In the genomic region with DNA sequence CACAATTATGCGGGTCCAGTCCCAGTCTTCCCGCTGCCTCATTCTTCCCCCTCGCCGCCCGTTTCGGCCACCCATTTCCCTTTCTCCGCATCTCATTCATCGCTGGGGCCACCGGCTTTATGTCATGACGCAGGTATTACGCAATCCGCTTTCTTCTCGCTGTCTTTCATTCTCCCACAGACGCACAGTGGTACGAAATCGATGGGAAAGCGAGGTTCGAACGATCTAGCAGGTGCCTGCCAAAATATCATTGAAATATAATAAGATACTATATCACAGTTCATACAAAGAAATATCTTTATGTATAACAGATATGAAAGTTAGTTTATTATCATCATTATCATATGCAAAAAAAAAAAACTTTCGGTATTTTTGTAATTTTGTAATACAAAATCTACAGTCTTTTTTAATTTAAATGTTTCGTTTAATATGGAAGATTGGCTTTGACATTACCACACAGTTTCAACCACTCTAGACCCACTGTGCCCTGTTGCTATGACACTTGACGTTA, we compare ENCODE assay signal across 1 fruit fly cellular context.
A peak's percentile ranks its signal among the peaks of the same experiment; 100 is the strongest.
TF ChIP-seq lines count a peak whose summit lies in the region.

No protein-coding gene starts in this region.

TF ChIP-seq in whole organism, embryonic, 481 proteins besides CTCF, POLR2A, EP300 and RAD21 (continued from another document and continues in another):
- TF ChIP-seq CG6654 (GFP tag; optimal IDR thresholded peaks at IDR 0.05; lab: Kevin White, UChicago) (peak; percentile 6), GATAe (GFP tag; conservative IDR thresholded peaks at IDR 0.05; lab: Robert Waterston, UW) (no peak), odd (GFP tag; optimal IDR thresholded peaks at IDR 0.05; lab: Kevin White, UChicago) (peak; percentile 61), CG6689 (GFP tag; IDR thresholded peaks at IDR 0.05; lab: Robert Waterston, UW) (peak; percentile 66), CG10979 (tag; optimal IDR thresholded peaks at IDR 0.05; lab: Kevin White, UChicago) (peak; percentile 82), tio (GFP tag; optimal IDR thresholded peaks at IDR 0.05; lab: Kevin White, UChicago) (peak; percentile 73), Fer3 (tag; optimal IDR thresholded peaks at IDR 0.05; lab: Kevin White, UChicago) (peak; percentile 7), wor (GFP tag; IDR thresholded peaks at IDR 0.05; lab: Robert Waterston, UW) (peak; percentile 66), CG4424 (GFP tag; optimal IDR thresholded peaks at IDR 0.05; lab: Kevin White, UChicago) (peak; percentile 73), CG11696 (GFP tag; IDR thresholded peaks at IDR 0.05; lab: Robert Waterston, UW) (0 out of 2 replicates have a peak, but pooled peaks have one; percentile 33), Dad (GFP tag; optimal IDR thresholded peaks at IDR 0.05; lab: Kevin White, UChicago) (no peak), CG18619 (GFP tag; optimal IDR thresholded peaks at IDR 0.05; lab: Kevin White, UChicago) (peak; percentile 34), CG16863 (GFP tag; optimal IDR thresholded peaks at IDR 0.05; lab: Kevin White, UChicago) (peak; percentile 40), sc (optimal IDR thresholded peaks at IDR 0.05; lab: Kevin White, UChicago) (no peak), sc (GFP tag; optimal IDR thresholded peaks at IDR 0.05; lab: Kevin White, UChicago) (peak; percentile 42), phol (tag; optimal IDR thresholded peaks at IDR 0.05; lab: Kevin White, UChicago) (peak; percentile 80), slp2 (GFP tag; optimal IDR thresholded peaks at IDR 0.05; lab: Kevin White, UChicago) (peak; percentile 22), esg (GFP tag; conservative IDR thresholded peaks at IDR 0.05; lab: Robert Waterston, UW) (peak; percentile 51), ind (GFP tag; optimal IDR thresholded peaks at IDR 0.05; lab: Kevin White, UChicago) (peak; percentile 58), Hr78 (GFP tag; optimal IDR thresholded peaks at IDR 0.05; lab: Kevin White, UChicago) (peak in 1 of 2 experiments; percentile 22), CG17802 (tag; optimal IDR thresholded peaks at IDR 0.05; lab: Kevin White, UChicago) (no peak), eve (GFP tag; optimal IDR thresholded peaks at IDR 0.05; lab: Kevin White, UChicago) (peak in 1 of 2 experiments; percentile 89), Ets97D (GFP tag; optimal IDR thresholded peaks at IDR 0.05; lab: Kevin White, UChicago) (no peak), caup (GFP tag; optimal IDR thresholded peaks at IDR 0.05; lab: Kevin White, UChicago; ENCODE audit: severe bottlenecking) (no peak), twi (tag; optimal IDR thresholded peaks at IDR 0.05; lab: Kevin White, UChicago) (peak; percentile 4), lab (GFP tag; optimal IDR thresholded peaks at IDR 0.05; lab: Kevin White, UChicago) (peak; percentile 40), pros (GFP tag; optimal IDR thresholded peaks at IDR 0.05; lab: Kevin White, UChicago) (peak; percentile 29), run (tag; optimal IDR thresholded peaks at IDR 0.05; lab: Kevin White, UChicago) (peak; percentile 38), CG4820 (GFP tag; optimal IDR thresholded peaks at IDR 0.05; lab: Kevin White, UChicago) (peak; percentile 68), CG10654 (GFP tag; optimal IDR thresholded peaks at IDR 0.05; lab: Kevin White, UChicago) (peak; percentile 47), CG18011 (GFP tag; optimal IDR thresholded peaks at IDR 0.05; lab: Kevin White, UChicago) (no peak), kah (GFP tag; optimal IDR thresholded peaks at IDR 0.05; lab: Kevin White, UChicago) (peak; percentile 26), slbo (GFP tag; IDR thresholded peaks at IDR 0.05; lab: Robert Waterston, UW) (peak; percentile 36; the same call in 1 of the 2 replicates), CG2712 (tag; optimal IDR thresholded peaks at IDR 0.05; lab: Kevin White, UChicago) (peak; percentile 67), Camta (GFP tag; optimal IDR thresholded peaks at IDR 0.05; lab: Kevin White, UChicago) (peak; percentile 57), CG6683 (GFP tag; optimal IDR thresholded peaks at IDR 0.05; lab: Kevin White, UChicago) (peak; percentile 24), BtbVII (GFP tag; optimal IDR thresholded peaks at IDR 0.05; lab: Kevin White, UChicago) (peak; percentile 38), ase (GFP tag; IDR thresholded peaks at IDR 0.05; lab: Robert Waterston, UW) (no peak), CoRest (tag; optimal IDR thresholded peaks at IDR 0.05; lab: Kevin White, UChicago) (peak; percentile 73), Six4 (GFP tag; optimal IDR thresholded peaks at IDR 0.05; lab: Kevin White, UChicago) (peak; percentile 12), CG10431 (GFP tag; optimal IDR thresholded peaks at IDR 0.05; lab: Kevin White, UChicago) (peak; percentile 35), CG10209 (GFP tag; optimal IDR thresholded peaks at IDR 0.05; lab: Kevin White, UChicago) (peak; percentile 59), Doc3 (GFP tag; IDR thresholded peaks at IDR 0.05; lab: Robert Waterston, UW; ENCODE audit: partially characterized antibody) (no peak), fru (optimal IDR thresholded peaks at IDR 0.05; lab: Kevin White, UChicago) (no peak), CG4854 (GFP tag; optimal IDR thresholded peaks at IDR 0.05; lab: Kevin White, UChicago) (no peak), CG8388 (GFP tag; optimal IDR thresholded peaks at IDR 0.05; lab: Kevin White, UChicago) (peak; percentile 69), CG12236 (GFP tag; optimal IDR thresholded peaks at IDR 0.05; lab: Kevin White, UChicago) (no peak), zfh1 (GFP tag; IDR thresholded peaks at IDR 0.05; lab: Robert Waterston, UW) (peak; percentile 54; the same call in 1 of the 3 replicates), danr (GFP tag; IDR thresholded peaks at IDR 0.05; lab: Robert Waterston, UW) (0 out of 2 replicates have a peak, but pooled peaks have one; percentile 26), CG12942 (GFP tag; optimal IDR thresholded peaks at IDR 0.05; lab: Kevin White, UChicago) (peak; percentile 24), Dref (GFP tag; IDR thresholded peaks at IDR 0.05; lab: Robert Waterston, UW) (no peak), CG4328 (GFP tag; optimal IDR thresholded peaks at IDR 0.05; lab: Kevin White, UChicago) (peak; percentile 31), CG3726 (GFP tag; IDR thresholded peaks at IDR 0.05; lab: Robert Waterston, UW) (0 out of 3 replicates have a peak, but pooled peaks have one; percentile 38), bcd (GFP tag; optimal IDR thresholded peaks at IDR 0.05; lab: Kevin White, UChicago) (peak; percentile 64), Ssrp (tag; optimal IDR thresholded peaks at IDR 0.05; lab: Kevin White, UChicago) (peak; percentile 71), Fer1 (GFP tag; optimal IDR thresholded peaks at IDR 0.05; lab: Kevin White, UChicago) (peak; percentile 36), zf30C (GFP tag; optimal IDR thresholded peaks at IDR 0.05; lab: Kevin White, UChicago) (no peak), Jarid2 (GFP tag; optimal IDR thresholded peaks at IDR 0.05; lab: Kevin White, UChicago) (no peak), CG3838 (GFP tag; optimal IDR thresholded peaks at IDR 0.05; lab: Kevin White, UChicago) (no peak), CG13775 (GFP tag; optimal IDR thresholded peaks at IDR 0.05; lab: Kevin White, UChicago) (peak; percentile 43), ssp (GFP tag; IDR thresholded peaks at IDR 0.05; lab: Robert Waterston, UW) (peak; percentile 16; the same call in 1 of the 2 replicates), HLH54F (GFP tag; optimal IDR thresholded peaks at IDR 0.05; lab: Kevin White, UChicago) (peak; percentile 15), org-1 (GFP tag; optimal IDR thresholded peaks at IDR 0.05; lab: Kevin White, UChicago) (peak; percentile 45), Hr3 (GFP tag; optimal IDR thresholded peaks at IDR 0.05; lab: Kevin White, UChicago) (peak; percentile 58), jumu (GFP tag; optimal IDR thresholded peaks at IDR 0.05; lab: Kevin White, UChicago) (peak; percentile 48), CG8359 (GFP tag; optimal IDR thresholded peaks at IDR 0.05; lab: Kevin White, UChicago; ENCODE audit: borderline replicate concordance) (peak; percentile 46), CG30403 (GFP tag; optimal IDR thresholded peaks at IDR 0.05; lab: Kevin White, UChicago) (peak; percentile 79), al (GFP tag; IDR thresholded peaks at IDR 0.05; lab: Robert Waterston, UW) (no peak), CG2120 (GFP tag; optimal IDR thresholded peaks at IDR 0.05; lab: Kevin White, UChicago) (peak; percentile 19), nerfin-1 (tag; optimal IDR thresholded peaks at IDR 0.05; lab: Kevin White, UChicago) (peak; percentile 67), ATbp (GFP tag; optimal IDR thresholded peaks at IDR 0.05; lab: Kevin White, UChicago) (peak; percentile 63), Spps (tag; optimal IDR thresholded peaks at IDR 0.05; lab: Kevin White, UChicago) (peak; percentile 32), CG14050 (GFP tag; IDR thresholded peaks at IDR 0.05; lab: Robert Waterston, UW) (peak; percentile 49; the same call in 2 of the 3 replicates), sd (tag; optimal IDR thresholded peaks at IDR 0.05; lab: Kevin White, UChicago) (peak; percentile 19), en (GFP tag; optimal IDR thresholded peaks at IDR 0.05; lab: Kevin White, UChicago) (peak; percentile 4), CrebB (tag; optimal IDR thresholded peaks at IDR 0.05; lab: Kevin White, UChicago) (no peak), CG9437 (GFP tag; optimal IDR thresholded peaks at IDR 0.05; lab: Kevin White, UChicago) (peak; percentile 67), CG32532 (GFP tag; IDR thresholded peaks at IDR 0.05; lab: Robert Waterston, UW) (no peak), gce (GFP tag; IDR thresholded peaks at IDR 0.05; lab: Robert Waterston, UW) (no peak), CG2116 (GFP tag; optimal IDR thresholded peaks at IDR 0.05; lab: Kevin White, UChicago) (no peak), prd (optimal IDR thresholded peaks at IDR 0.05; lab: Kevin White, UChicago) (no peak), prd (GFP tag; IDR thresholded peaks at IDR 0.05; lab: Robert Waterston, UW) (peak; percentile 66; the same call in 2 of the 3 replicates), pan (optimal IDR thresholded peaks at IDR 0.05; lab: Kevin White, UChicago) (no peak), pan (GFP tag; optimal IDR thresholded peaks at IDR 0.05 in 1 of 2, IDR thresholded peaks at IDR 0.05 in 1 of 2) (peak in 1 of 2 experiments; percentile 16), CG11456 (GFP tag; IDR thresholded peaks at IDR 0.05; lab: Robert Waterston, UW) (no peak), pnt (GFP tag; optimal IDR thresholded peaks at IDR 0.05; lab: Kevin White, UChicago) (peak; percentile 32), CG8924 (tag; optimal IDR thresholded peaks at IDR 0.05; lab: Kevin White, UChicago) (peak; percentile 40), Dip2 (GFP tag; IDR thresholded peaks at IDR 0.05; lab: Robert Waterston, UW) (no peak), stwl (tag; optimal IDR thresholded peaks at IDR 0.05; lab: Kevin White, UChicago) (no peak), row (GFP tag; IDR thresholded peaks at IDR 0.05; lab: Robert Waterston, UW) (peak; percentile 64), Gug (GFP tag; IDR thresholded peaks at IDR 0.05; lab: Robert Waterston, UW) (no peak), Sox102F (GFP tag; optimal IDR thresholded peaks at IDR 0.05; lab: Kevin White, UChicago) (peak; percentile 82), Hand (GFP tag; optimal IDR thresholded peaks at IDR 0.05; lab: Kevin White, UChicago) (no peak), seq (GFP tag; IDR thresholded peaks at IDR 0.05; lab: Robert Waterston, UW) (0 out of 2 replicates have a peak, but pooled peaks have one; percentile 34), CG12104 (GFP tag; optimal IDR thresholded peaks at IDR 0.05; lab: Kevin White, UChicago) (peak; percentile 53), CG2678 (tag; optimal IDR thresholded peaks at IDR 0.05; lab: Kevin White, UChicago) (peak; percentile 82), CG12744 (GFP tag; optimal IDR thresholded peaks at IDR 0.05; lab: Kevin White, UChicago) (no peak), Eip74EF (GFP tag; optimal IDR thresholded peaks at IDR 0.05; lab: Kevin White, UChicago) (peak in 1 of 2 experiments; percentile 73), CG18599 (GFP tag; optimal IDR thresholded peaks at IDR 0.05; lab: Kevin White, UChicago) (peak; percentile 56), crp (GFP tag; optimal IDR thresholded peaks at IDR 0.05; lab: Kevin White, UChicago) (peak in 1 of 2 experiments; percentile 7), Side (GFP tag; optimal IDR thresholded peaks at IDR 0.05; lab: Kevin White, UChicago) (peak; percentile 55), CG17829 (tag; optimal IDR thresholded peaks at IDR 0.05; lab: Kevin White, UChicago) (peak; percentile 46), cwo (GFP tag; optimal IDR thresholded peaks at IDR 0.05; lab: Kevin White, UChicago) (peak; percentile 27), Hmr (GFP tag; optimal IDR thresholded peaks at IDR 0.05; lab: Kevin White, UChicago) (peak; percentile 44), CkIIα-i1 (GFP tag; IDR thresholded peaks at IDR 0.05; lab: Robert Waterston, UW) (no peak), CG10462 (GFP tag; optimal IDR thresholded peaks at IDR 0.05; lab: Kevin White, UChicago) (peak; percentile 26), CG13624 (GFP tag; optimal IDR thresholded peaks at IDR 0.05; lab: Kevin White, UChicago) (no peak), gcm (GFP tag; optimal IDR thresholded peaks at IDR 0.05; lab: Kevin White, UChicago) (peak; percentile 65), HHEX (GFP tag; optimal IDR thresholded peaks at IDR 0.05; lab: Kevin White, UChicago) (peak; percentile 48), nau (GFP tag; optimal IDR thresholded peaks at IDR 0.05; lab: Kevin White, UChicago) (peak; percentile 36), Oli (tag; optimal IDR thresholded peaks at IDR 0.05; lab: Kevin White, UChicago) (peak; percentile 80), rib (GFP tag; IDR thresholded peaks at IDR 0.05; lab: Robert Waterston, UW) (no peak), Hmx (GFP tag; optimal IDR thresholded peaks at IDR 0.05; lab: Kevin White, UChicago) (peak; percentile 5), kay (GFP tag; optimal IDR thresholded peaks at IDR 0.05; lab: Kevin White, UChicago) (peak; percentile 22), yki (optimal IDR thresholded peaks at IDR 0.05; lab: Kevin White, UChicago) (no peak), CG7745 (tag; optimal IDR thresholded peaks at IDR 0.05; lab: Kevin White, UChicago) (no peak), CG3281 (GFP tag; optimal IDR thresholded peaks at IDR 0.05; lab: Kevin White, UChicago) (peak; percentile 33), cad (GFP tag; optimal IDR thresholded peaks at IDR 0.05; lab: Kevin White, UChicago) (no peak), CG17328 (GFP tag; IDR thresholded peaks at IDR 0.05; lab: Robert Waterston, UW) (peak; percentile 60; the same call in 1 of the 2 replicates), CG12219 (GFP tag; optimal IDR thresholded peaks at IDR 0.05; lab: Kevin White, UChicago) (no peak), CG3065 (GFP tag; optimal IDR thresholded peaks at IDR 0.05; lab: Kevin White, UChicago) (no peak), mirr (GFP tag; optimal IDR thresholded peaks at IDR 0.05; lab: Kevin White, UChicago) (no peak), gcm2 (GFP tag; optimal IDR thresholded peaks at IDR 0.05; lab: Kevin White, UChicago) (no peak), mam (GFP tag; optimal IDR thresholded peaks at IDR 0.05; lab: Kevin White, UChicago) (peak; percentile 36), CG17359 (tag; optimal IDR thresholded peaks at IDR 0.05; lab: Kevin White, UChicago) (peak; percentile 75)
